Worm (Caenorhabditis elegans): Measurements from ENCODE around the gene F41G4.7.

DNA sequence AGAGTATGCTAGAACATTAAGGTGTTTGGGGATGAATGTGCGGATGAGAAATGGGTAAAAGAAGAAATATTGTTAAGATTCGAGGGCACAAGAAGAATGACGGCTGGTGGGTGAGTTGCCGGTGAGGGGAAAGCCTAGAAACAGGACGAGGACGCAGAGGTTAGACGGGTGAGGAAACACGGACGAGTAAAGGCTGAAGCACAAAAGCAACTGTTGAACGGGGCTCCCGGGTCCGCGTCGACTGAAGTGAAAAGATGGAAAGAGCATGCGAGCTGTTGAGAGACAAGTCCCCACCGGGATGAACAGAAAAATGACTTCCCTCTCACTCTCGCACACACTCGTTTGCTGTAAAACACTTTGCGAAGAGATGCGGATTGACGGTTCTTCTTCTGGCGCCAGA lies 24.2 kb downstream of the F41G4.7 start:
- no peak for TF ChIP-seq flh-1 (GFP tag; optimal IDR thresholded peaks at IDR 0.05)
- peak; percentile 76 for TF ChIP-seq unc-120 (tag; optimal IDR thresholded peaks at IDR 0.05; ENCODE audit: poor library complexity, severe bottlenecking)
- no peak for TF ChIP-seq M03D4.4 (tag; optimal IDR thresholded peaks at IDR 0.05)
- TF ChIP-seq ceh-39 (tag; optimal IDR thresholded peaks at IDR 0.05) = no peak
- TF ChIP-seq mep-1 (tag; optimal IDR thresholded peaks at IDR 0.05) = no peak
- no peak for TF ChIP-seq lin-13 (tag; optimal IDR thresholded peaks at IDR 0.05)
- TF ChIP-seq ces-1 (GFP tag; optimal IDR thresholded peaks at IDR 0.05) = no peak
- TF ChIP-seq ham-2 (GFP tag; optimal IDR thresholded peaks at IDR 0.05) = no peak
- peak; percentile 0 for TF ChIP-seq unc-62 (GFP tag; optimal IDR thresholded peaks at IDR 0.05)
- no peak for TF ChIP-seq lsy-2 (tag; optimal IDR thresholded peaks at IDR 0.05)
- TF ChIP-seq ztf-11 (tag; optimal IDR thresholded peaks at IDR 0.05) = no peak
- no peak for TF ChIP-seq nhr-12 (tag; optimal IDR thresholded peaks at IDR 0.05)
- no peak for TF ChIP-seq blmp-1 (tag; optimal IDR thresholded peaks at IDR 0.05)

Measured in whole organism, mixed stage, embryonic.